1 fruit fly cellular context compared by ENCODE assay signal in genomic region chr3R:4478220-4479037, dm6.
TF ChIP-seq lines count a peak whose summit lies in the region.

No protein-coding gene starts in this region.

TF ChIP-seq in whole organism, embryonic, 481 proteins besides CTCF, POLR2A, EP300 and RAD21 (continued from another document):
- TF ChIP-seq CG4820 (GFP tag; optimal IDR thresholded peaks at IDR 0.05; lab: Kevin White, UChicago), result peak; percentile 84
- peak in 1 of 2 experiments; percentile 20 for TF ChIP-seq crp (GFP tag; optimal IDR thresholded peaks at IDR 0.05; lab: Kevin White, UChicago)
- peak; percentile 42 for TF ChIP-seq exex (tag; optimal IDR thresholded peaks at IDR 0.05; lab: Kevin White, UChicago)
- TF ChIP-seq CG11093 (GFP tag; IDR thresholded peaks at IDR 0.05; lab: Robert Waterston, UW), result peak; percentile 58; the same call in 2 of the 3 replicates
- peak; percentile 76 for TF ChIP-seq CG4282 (GFP tag; optimal IDR thresholded peaks at IDR 0.05; lab: Kevin White, UChicago)
- TF ChIP-seq ci (GFP tag; IDR thresholded peaks at IDR 0.05; lab: Robert Waterston, UW), result peak; percentile 97
- TF ChIP-seq CG9797 (GFP tag; optimal IDR thresholded peaks at IDR 0.05; lab: Kevin White, UChicago), result no peak
- peak; percentile 79 for TF ChIP-seq MBD-R2 (GFP tag; IDR thresholded peaks at IDR 0.05; lab: Robert Waterston, UW)
- no peak for TF ChIP-seq br (optimal IDR thresholded peaks at IDR 0.05; lab: Kevin White, UChicago)
- peak; percentile 58 for TF ChIP-seq crc (GFP tag; optimal IDR thresholded peaks at IDR 0.05; lab: Kevin White, UChicago)
- peak; percentile 81 for TF ChIP-seq pb (GFP tag; optimal IDR thresholded peaks at IDR 0.05; lab: Kevin White, UChicago)
- peak; percentile 97 for TF ChIP-seq crol (GFP tag; IDR thresholded peaks at IDR 0.05; lab: Robert Waterston, UW)
- peak; percentile 80 for TF ChIP-seq CG3847 (GFP tag; IDR thresholded peaks at IDR 0.05; lab: Robert Waterston, UW)
- TF ChIP-seq trh (GFP tag; optimal IDR thresholded peaks at IDR 0.05; lab: Kevin White, UChicago), result peak; percentile 37
- peak; percentile 42 for TF ChIP-seq mirr (GFP tag; optimal IDR thresholded peaks at IDR 0.05; lab: Kevin White, UChicago)
- peak; percentile 80 for TF ChIP-seq CG8924 (tag; optimal IDR thresholded peaks at IDR 0.05; lab: Kevin White, UChicago)
- TF ChIP-seq CG17361 (GFP tag; IDR thresholded peaks at IDR 0.05; lab: Robert Waterston, UW), result peak; percentile 67
- peak; percentile 89 for TF ChIP-seq PHDP (tag; optimal IDR thresholded peaks at IDR 0.05; lab: Kevin White, UChicago)
- peak; percentile 82 for TF ChIP-seq CG12659 (GFP tag; optimal IDR thresholded peaks at IDR 0.05; lab: Kevin White, UChicago)
- TF ChIP-seq CG14667 (GFP tag; IDR thresholded peaks at IDR 0.05; lab: Robert Waterston, UW), result no peak
- TF ChIP-seq Spps (tag; optimal IDR thresholded peaks at IDR 0.05; lab: Kevin White, UChicago), result peak; percentile 63
- 0 out of 3 replicates have a peak, but pooled peaks have one; percentile 35 for TF ChIP-seq CG6791 (GFP tag; IDR thresholded peaks at IDR 0.05; lab: Robert Waterston, UW; ENCODE audit: partially characterized antibody)
- no peak for TF ChIP-seq hb (GFP tag; IDR thresholded peaks at IDR 0.05; lab: Robert Waterston, UW; ENCODE audit: partially characterized antibody)
- TF ChIP-seq otp (GFP tag; IDR thresholded peaks at IDR 0.05; lab: Robert Waterston, UW), result peak; percentile 90
- TF ChIP-seq E2f2 (GFP tag; IDR thresholded peaks at IDR 0.05; lab: Robert Waterston, UW), result peak; percentile 65
- peak; percentile 88 for TF ChIP-seq CG9932 (GFP tag; IDR thresholded peaks at IDR 0.05; lab: Robert Waterston, UW)
- no peak for TF ChIP-seq CG17186 (GFP tag; optimal IDR thresholded peaks at IDR 0.05; lab: Kevin White, UChicago)
- TF ChIP-seq so (GFP tag; IDR thresholded peaks at IDR 0.05; lab: Robert Waterston, UW), result peak; percentile 91
- peak; percentile 91 for TF ChIP-seq Bteb2 (GFP tag; optimal IDR thresholded peaks at IDR 0.05; lab: Kevin White, UChicago)
- TF ChIP-seq tio (GFP tag; optimal IDR thresholded peaks at IDR 0.05; lab: Kevin White, UChicago), result peak; percentile 82
- TF ChIP-seq Dbx (GFP tag; IDR thresholded peaks at IDR 0.05; lab: Robert Waterston, UW), result peak; percentile 90
- TF ChIP-seq Hr39 (optimal IDR thresholded peaks at IDR 0.05; lab: Kevin White, UChicago), result no peak
- peak; percentile 92 for TF ChIP-seq Atf6 (GFP tag; IDR thresholded peaks at IDR 0.05; lab: Robert Waterston, UW)
- peak; percentile 69 for TF ChIP-seq CG3838 (GFP tag; optimal IDR thresholded peaks at IDR 0.05; lab: Kevin White, UChicago)
- TF ChIP-seq CG32767 (GFP tag; IDR thresholded peaks at IDR 0.05; lab: Robert Waterston, UW), result peak; percentile 85
- TF ChIP-seq zf30C (GFP tag; optimal IDR thresholded peaks at IDR 0.05; lab: Kevin White, UChicago), result no peak
- TF ChIP-seq Poxn (GFP tag; IDR thresholded peaks at IDR 0.05; lab: Robert Waterston, UW), result 0 out of 2 replicates have a peak, but pooled peaks have one; percentile 40
- peak; percentile 41 for TF ChIP-seq CG10147 (GFP tag; optimal IDR thresholded peaks at IDR 0.05; lab: Kevin White, UChicago)
- peak; percentile 86 for TF ChIP-seq scrt (GFP tag; optimal IDR thresholded peaks at IDR 0.05; lab: Kevin White, UChicago)
- TF ChIP-seq H2.0 (GFP tag; IDR thresholded peaks at IDR 0.05; lab: Robert Waterston, UW), result peak; percentile 91
- TF ChIP-seq ham (GFP tag; IDR thresholded peaks at IDR 0.05; lab: Robert Waterston, UW), result peak; percentile 35; the same call in 1 of the 2 replicates
- peak; percentile 39 for TF ChIP-seq sqz (GFP tag; optimal IDR thresholded peaks at IDR 0.05; lab: Kevin White, UChicago)
- TF ChIP-seq nerfin-1 (tag; optimal IDR thresholded peaks at IDR 0.05; lab: Kevin White, UChicago), result peak; percentile 42
- TF ChIP-seq CG16863 (GFP tag; optimal IDR thresholded peaks at IDR 0.05; lab: Kevin White, UChicago), result peak; percentile 79
- peak; percentile 93 for TF ChIP-seq Xbp1 (GFP tag; optimal IDR thresholded peaks at IDR 0.05; lab: Kevin White, UChicago)
- TF ChIP-seq Deaf1 (tag; optimal IDR thresholded peaks at IDR 0.05; lab: Kevin White, UChicago), result peak; percentile 90
- no peak for TF ChIP-seq Atf3 (GFP tag; optimal IDR thresholded peaks at IDR 0.05; lab: Kevin White, UChicago)
